Fruit fly (Drosophila melanogaster): ENCODE measurements around the gene La.

dm6 chr2L:20326317-20326716 is 23.5 kb downstream of the La start:
- TF ChIP-seq CG12942 (GFP tag; optimal IDR thresholded peaks at IDR 0.05) = peak; percentile 13
- TF ChIP-seq Ets65A (GFP tag) = peak; percentile 96
- TF ChIP-seq ATbp (GFP tag; optimal IDR thresholded peaks at IDR 0.05) = peak; percentile 61
- peak; percentile 35; the same call in 1 of the 2 replicates for TF ChIP-seq danr (GFP tag; IDR thresholded peaks at IDR 0.05)
- TF ChIP-seq Aef1 (GFP tag; IDR thresholded peaks at IDR 0.05) = peak; percentile 54; the same call in 1 of the 3 replicates
- peak; percentile 68 for TF ChIP-seq CG3281 (GFP tag; optimal IDR thresholded peaks at IDR 0.05)
- TF ChIP-seq CG7271 (tag; optimal IDR thresholded peaks at IDR 0.05) = peak; percentile 53
- TF ChIP-seq Lim3 (GFP tag; IDR thresholded peaks at IDR 0.05) = no peak
- peak; percentile 52 for TF ChIP-seq CG15696 (tag; optimal IDR thresholded peaks at IDR 0.05)
- peak; percentile 29 for TF ChIP-seq oc (tag; optimal IDR thresholded peaks at IDR 0.05)
- TF ChIP-seq maf-S (GFP tag; optimal IDR thresholded peaks at IDR 0.05) = no peak
- peak; percentile 88 for TF ChIP-seq Ptx1 (GFP tag; IDR thresholded peaks at IDR 0.05)
- no peak for TF ChIP-seq h (optimal IDR thresholded peaks at IDR 0.05)
- no peak for TF ChIP-seq Sin3A (optimal IDR thresholded peaks at IDR 0.05)

Data from whole organism, embryonic.